Worm (Caenorhabditis elegans) whole organism, mixed stage, embryonic: ENCODE measurements around the gene C55C3.73.

Experiments
- M03D4.4 ChIP-seq: sonication (generic microtip); optimal IDR thresholded peaks from 2 replicates; lab custom pipeline; 2017; ENCODE audit warnings: mild to moderate bottlenecking, missing genetic modification characterization, missing compliant biosample characterization
- bed-3 ChIP-seq: fragments of 200-800 bp; sonication (Bioruptor generic); optimal IDR thresholded peaks from 3 replicates; lab custom pipeline; 2018; ENCODE audit warnings: mild to moderate bottlenecking, missing genetic modification characterization, moderate library complexity, missing compliant biosample characterization
- blmp-1 ChIP-seq: fragments of 150-350 bp; optimal IDR thresholded peaks from 2 replicates; lab custom pipeline; 2014; ENCODE audit warnings: missing biosample characterization, missing genetic modification characterization
- ceh-39 ChIP-seq: fragments of 150-350 bp; optimal IDR thresholded peaks from 2 replicates; lab custom pipeline; 2014; ENCODE audit warnings: missing biosample characterization, missing genetic modification characterization
- ceh-43 ChIP-seq: fragments of 200-800 bp; sonication (Bioruptor generic); optimal IDR thresholded peaks from 2 replicates; lab custom pipeline; 2018; ENCODE audit warnings: mild to moderate bottlenecking, missing genetic modification characterization, moderate library complexity, missing compliant biosample characterization
- ceh-83 ChIP-seq: fragments of 200-800 bp; sonication (Bioruptor generic); optimal IDR thresholded peaks from 2 replicates; lab custom pipeline; 2018; ENCODE audit warnings: mild to moderate bottlenecking, missing genetic modification characterization, missing compliant biosample characterization
- ces-1 ChIP-seq: fragments of 150-350 bp; optimal IDR thresholded peaks from 2 replicates; lab custom pipeline; 2014; ENCODE audit warnings: missing biosample characterization, missing genetic modification reagents, missing genetic modification characterization
- drap-1 ChIP-seq: fragments of 200-800 bp; sonication (Bioruptor generic); optimal IDR thresholded peaks from 3 replicates; lab custom pipeline; 2018; ENCODE audit warnings: mild to moderate bottlenecking, missing genetic modification characterization, missing compliant biosample characterization
- elt-1 ChIP-seq: sonication (generic microtip); optimal IDR thresholded peaks from 2 replicates; lab custom pipeline; 2017; ENCODE audit warnings: missing genetic modification characterization, mild to moderate bottlenecking, missing compliant biosample characterization, antibody characterized with exemption, moderate library complexity, borderline replicate concordance; ENCODE audit not compliant: insufficient read depth
- elt-3 ChIP-seq: fragments of 150-350 bp; optimal IDR thresholded peaks from 2 replicates; lab custom pipeline; 2014; ENCODE audit warnings: missing biosample characterization, missing genetic modification characterization
- flh-1 ChIP-seq: fragments of 200-800 bp; sonication (Bioruptor generic); optimal IDR thresholded peaks from 2 replicates; lab custom pipeline; 2018; ENCODE audit warnings: mild to moderate bottlenecking, missing genetic modification characterization, moderate library complexity, missing compliant biosample characterization
- hlh-1 ChIP-seq: fragments of 150-350 bp; optimal IDR thresholded peaks from 2 replicates; lab custom pipeline; 2014; ENCODE audit warnings: missing biosample characterization, missing genetic modification reagents, missing genetic modification characterization
- lin-13 ChIP-seq: fragments of 150-350 bp; optimal IDR thresholded peaks from 2 replicates; lab custom pipeline; 2014; ENCODE audit warnings: missing biosample characterization, missing genetic modification characterization
- lin-32 ChIP-seq: fragments of 200-800 bp; sonication (Bioruptor generic); optimal IDR thresholded peaks from 2 replicates; lab custom pipeline; 2018; ENCODE audit warnings: mild to moderate bottlenecking, missing genetic modification characterization, missing compliant biosample characterization
- mab-5 ChIP-seq: fragments of 150-350 bp; optimal IDR thresholded peaks from 2 replicates; lab custom pipeline; 2014; ENCODE audit warnings: missing biosample characterization, missing genetic modification characterization
- mep-1 ChIP-seq: fragments of 150-350 bp; optimal IDR thresholded peaks from 2 replicates; lab custom pipeline; 2017; ENCODE audit warnings: missing biosample characterization, missing genetic modification reagents, missing genetic modification characterization, inconsistent platforms
- mls-2 ChIP-seq: sonication (generic microtip); optimal IDR thresholded peaks from 2 replicates; lab custom pipeline; 2016; ENCODE audit warnings: mild to moderate bottlenecking, missing genetic modification characterization, moderate library complexity, missing compliant biosample characterization
- nhr-12 ChIP-seq: fragments of 150-350 bp; optimal IDR thresholded peaks from 2 replicates; lab custom pipeline; 2014; ENCODE audit warnings: missing biosample characterization, missing genetic modification characterization
- nhr-2 ChIP-seq: fragments of 150-350 bp; optimal IDR thresholded peaks from 2 replicates; lab custom pipeline; 2014; ENCODE audit warnings: missing biosample characterization, missing genetic modification characterization
- nhr-237 ChIP-seq: fragments of 150-350 bp; optimal IDR thresholded peaks from 2 replicates; lab custom pipeline; 2014; ENCODE audit warnings: missing biosample characterization, missing genetic modification characterization
- nhr-28 ChIP-seq: fragments of 150-350 bp; optimal IDR thresholded peaks from 2 replicates; lab custom pipeline; 2014; ENCODE audit warnings: missing biosample characterization, missing genetic modification characterization
- nhr-76 ChIP-seq: sonication (generic microtip); optimal IDR thresholded peaks from 2 replicates; lab custom pipeline; 2017; ENCODE audit warnings: missing biosample characterization, missing genetic modification characterization
- pha-4 ChIP-seq: fragments of 150-350 bp; optimal IDR thresholded peaks from 2 replicates; lab custom pipeline; 2018; ENCODE audit warnings: missing biosample characterization, missing genetic modification reagents, missing genetic modification characterization
- sem-2 ChIP-seq: fragments of 200-800 bp; sonication (Bioruptor generic); optimal IDR thresholded peaks from 2 replicates; lab custom pipeline; 2018; ENCODE audit warnings: mild to moderate bottlenecking, missing genetic modification characterization, missing compliant biosample characterization
- tbx-8 ChIP-seq: fragments of 200-800 bp; sonication (Bioruptor generic); optimal IDR thresholded peaks from 2 replicates; lab custom pipeline; 2018; ENCODE audit warnings: mild to moderate bottlenecking, missing genetic modification characterization, moderate library complexity, missing compliant biosample characterization
- unc-120 ChIP-seq: sonication (generic microtip); optimal IDR thresholded peaks from 2 replicates; lab custom pipeline; 2017; ENCODE audit warnings: missing genetic modification characterization, missing compliant biosample characterization; ENCODE audit not compliant: poor library complexity, severe bottlenecking
- unc-39 ChIP-seq: fragments of 150-350 bp; optimal IDR thresholded peaks from 2 replicates; lab custom pipeline; 2014; ENCODE audit warnings: missing biosample characterization, missing genetic modification characterization
- unc-62 ChIP-seq: fragments of 150-350 bp; optimal IDR thresholded peaks from 2 replicates; lab custom pipeline; 2014; ENCODE audit warnings: missing biosample characterization, missing genetic modification reagents, missing genetic modification characterization
- zip-8 ChIP-seq: fragments of 150-350 bp; optimal IDR thresholded peaks from 2 replicates; lab custom pipeline; 2014; ENCODE audit warnings: missing biosample characterization, missing genetic modification characterization
- ztf-11 ChIP-seq: fragments of 150-350 bp; optimal IDR thresholded peaks from 2 replicates; lab custom pipeline; 2014; ENCODE audit warnings: missing biosample characterization, missing genetic modification characterization

The C55C3.73 gene

DNA sequence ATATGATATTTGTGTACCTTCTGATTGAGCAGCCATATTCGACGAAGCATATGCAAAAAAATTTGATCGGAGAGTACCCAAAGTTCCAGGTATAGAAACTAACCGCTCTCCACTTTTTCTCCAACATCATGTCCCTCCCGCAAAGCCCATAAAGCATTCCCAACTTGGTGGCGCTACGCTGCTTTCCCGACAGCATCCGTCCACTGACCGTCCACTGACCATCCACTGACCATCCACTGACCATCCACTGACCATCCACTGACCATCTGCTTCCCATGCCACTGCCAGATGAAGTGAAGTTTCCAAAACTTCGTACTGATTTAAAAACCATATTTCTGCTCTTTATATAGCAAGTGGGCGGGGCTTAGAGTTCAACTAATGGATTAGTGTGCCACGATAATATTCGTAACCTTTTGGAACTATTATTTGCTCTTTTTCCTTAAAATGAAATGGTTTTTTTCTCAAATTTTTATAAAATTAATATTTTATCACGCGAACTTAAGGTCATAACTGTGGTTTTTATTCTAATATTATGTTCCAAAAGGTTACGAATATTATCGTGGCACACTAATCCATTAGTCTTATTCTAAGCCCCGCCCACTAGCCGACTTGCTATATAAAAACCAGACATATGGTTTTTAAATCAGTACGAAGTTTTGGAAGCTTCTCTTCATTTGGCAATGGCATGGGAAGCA lies 12.7 kb downstream of the C55C3.73 start, which contains the start of gene C55C3.8:
Gene C55C3.8, plus strand, starts transcription at position 645 of the 695 bp plus-strand sequence.
- TF ChIP-seq elt-1 (tag; lab: Kevin White, UChicago) (no peak), pha-4 (no peak), mls-2 (tag; lab: Kevin White, UChicago) (no peak), lin-32 (GFP tag; lab: Kevin White, UChicago) (no peak), unc-39 (tag; lab: Kevin White, UChicago) (no peak), blmp-1 (no peak), ceh-43 (GFP tag; lab: Kevin White, UChicago) (no peak), nhr-2 (tag; lab: Kevin White, UChicago) (no peak), nhr-76 (tag; lab: Kevin White, UChicago) (no peak), unc-120 (tag; lab: Kevin White, UChicago) (no peak), bed-3 (GFP tag; lab: Kevin White, UChicago) (no peak), tbx-8 (no peak)

ce11 chrIV:5685014-5685413 lies 18.2 kb downstream of the C55C3.73 start, which contains the start of gene C55C3.3:
TSS of gene C55C3.3 (plus strand) at chrIV:5685287.
- TF ChIP-seq zip-8 (tag; lab: Kevin White, UChicago) (no peak), lin-13 (tag; lab: Kevin White, UChicago) (no peak), blmp-1 (no peak), nhr-2 (tag; lab: Kevin White, UChicago) (no peak), mls-2 (tag; lab: Kevin White, UChicago) (no peak), nhr-237 (tag; lab: Kevin White, UChicago) (no peak), ces-1 (GFP tag; lab: Kevin White, UChicago) (no peak), bed-3 (GFP tag; lab: Kevin White, UChicago) (no peak), ztf-11 (tag; lab: Kevin White, UChicago) (no peak), unc-120 (tag; lab: Kevin White, UChicago) (no peak), tbx-8 (no peak), elt-1 (tag; lab: Kevin White, UChicago) (no peak), nhr-28 (no peak), M03D4.4 (tag; lab: Kevin White, UChicago) (no peak), elt-3 (tag; lab: Kevin White, UChicago) (no peak)

DNA sequence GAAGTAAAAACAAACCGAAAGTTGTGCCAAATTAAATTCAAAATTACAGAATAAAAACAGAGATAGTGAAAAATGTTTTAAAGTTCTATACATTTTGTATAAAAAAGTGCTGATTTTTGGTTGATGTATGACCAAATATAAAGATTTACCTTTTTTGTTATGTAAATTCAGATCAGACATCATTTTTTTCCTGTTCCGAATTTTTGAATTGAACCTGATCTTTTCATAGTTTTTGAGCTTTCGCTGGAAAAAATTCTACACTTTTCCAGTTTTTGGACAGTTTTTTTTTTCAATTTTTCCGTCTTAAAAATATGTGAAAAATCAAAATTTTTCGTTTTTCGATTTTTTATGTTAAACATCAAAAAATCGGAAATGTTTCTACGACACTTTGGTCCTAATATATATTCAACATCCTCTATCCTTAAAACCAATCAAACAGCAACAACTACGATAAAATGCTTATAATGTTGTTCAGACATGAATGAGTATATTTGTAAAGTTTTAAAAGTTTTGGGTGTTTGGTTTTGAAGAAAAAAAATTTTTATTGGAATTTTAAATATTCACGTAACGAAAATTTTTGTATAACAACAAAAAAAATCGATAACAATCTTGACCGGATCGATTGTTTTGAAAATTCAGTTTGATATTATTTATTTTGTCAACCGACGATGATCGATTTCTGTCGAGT lies 20.6 kb downstream of the C55C3.73 start, which contains the start of the genes C55C3.7 and C55C3.6:
Gene C55C3.7, minus strand, starts transcription at position 101 of the 688 bp plus-strand sequence.
Gene C55C3.6, plus strand, starts transcription at position 638 of the 688 bp plus-strand sequence.
- TF ChIP-seq tbx-8 (no peak), nhr-12 (tag; lab: Kevin White, UChicago) (no peak), ceh-39 (tag; lab: Kevin White, UChicago) (no peak), mls-2 (tag; lab: Kevin White, UChicago) (no peak), mab-5 (tag; lab: Kevin White, UChicago) (no peak), ceh-83 (GFP tag; lab: Kevin White, UChicago) (no peak)

DNA sequence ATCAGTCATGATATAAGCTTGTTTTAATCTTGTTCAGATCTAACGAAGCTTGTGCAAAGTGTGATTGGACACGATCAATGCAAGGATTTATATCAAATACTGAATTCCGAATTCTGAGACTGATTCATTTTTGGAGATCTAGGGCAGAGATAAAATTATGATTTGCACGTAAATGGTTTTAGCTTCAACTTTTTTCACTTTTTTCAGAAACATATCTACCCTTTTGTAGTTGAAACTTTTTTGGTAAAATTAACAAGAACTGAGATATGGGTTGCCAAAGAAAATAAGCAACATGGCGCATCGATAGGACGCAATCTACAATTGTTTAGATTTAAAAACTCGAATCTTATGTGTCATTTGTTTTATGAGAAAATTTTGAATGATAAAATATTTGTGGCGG lies 25.2 kb downstream of the C55C3.73 start, which contains the start of gene C55C3.4:
Gene C55C3.4, minus strand, starts transcription at position 101 of the 400 bp plus-strand sequence.
- TF ChIP-seq hlh-1 = no peak
- TF ChIP-seq elt-1 (tag; lab: Kevin White, UChicago) = no peak
- no peak for TF ChIP-seq nhr-2 (tag; lab: Kevin White, UChicago)
- TF ChIP-seq zip-8 (tag; lab: Kevin White, UChicago) = no peak
- TF ChIP-seq flh-1 (GFP tag; lab: Kevin White, UChicago) = no peak
- TF ChIP-seq elt-3 (tag; lab: Kevin White, UChicago) = no peak
- TF ChIP-seq unc-120 (tag; lab: Kevin White, UChicago) = no peak
- TF ChIP-seq M03D4.4 (tag; lab: Kevin White, UChicago) = no peak
- no peak for TF ChIP-seq lin-32 (GFP tag; lab: Kevin White, UChicago)
- no peak for TF ChIP-seq drap-1 (GFP tag; lab: Kevin White, UChicago)
- TF ChIP-seq nhr-237 (tag; lab: Kevin White, UChicago) = no peak
- TF ChIP-seq sem-2 = no peak
- TF ChIP-seq unc-62 = no peak
- no peak for TF ChIP-seq ztf-11 (tag; lab: Kevin White, UChicago)
- no peak for TF ChIP-seq lin-13 (tag; lab: Kevin White, UChicago)
- TF ChIP-seq ceh-39 (tag; lab: Kevin White, UChicago) = no peak
- no peak for TF ChIP-seq tbx-8
- TF ChIP-seq nhr-28 = no peak
- no peak for TF ChIP-seq mep-1 (tag; lab: Kevin White, UChicago)
